Worm (Caenorhabditis elegans) whole organism, young adult: Measurements from ENCODE around the gene aakg-5.

ENCODE experiments used
- die-1 ChIP-seq: sonication (generic microtip); optimal IDR thresholded peaks from 2 replicates; lab custom pipeline; 2016; ENCODE audit warnings: missing genotype, mild to moderate bottlenecking, missing genetic modification characterization, missing compliant biosample characterization
- dox-1 ChIP-seq: fragments of 200-800 bp; sonication (Bioruptor generic); IDR thresholded peaks from 2 replicates; pipeline ENCODE4 v1.3.6; 2022; ENCODE audit warnings: missing genetic modification reagents, missing genetic modification characterization, missing compliant biosample characterization
- pha-4 ChIP-seq: fragments of 150-350 bp; sonication (generic microtip); optimal IDR thresholded peaks from 2 replicates; lab custom pipeline; 2014; ENCODE audit warnings: missing biosample characterization, missing genetic modification reagents, missing genetic modification characterization
- sea-2 ChIP-seq: fragments of 200-800 bp; sonication (Bioruptor generic); IDR thresholded peaks from 2 replicates; pipeline ENCODE4 v1.3.6; 2022; ENCODE audit warnings: missing genetic modification characterization, missing compliant biosample characterization
- zim-3 ChIP-seq: sonication (generic microtip); optimal IDR thresholded peaks from 2 replicates; lab custom pipeline; 2017; ENCODE audit warnings: mild to moderate bottlenecking, missing genetic modification characterization, moderate library complexity, missing compliant biosample characterization
- ztf-28 ChIP-seq: fragments of 200-800 bp; sonication (Bioruptor generic); IDR thresholded peaks from 2 replicates; pipeline ENCODE4 v1.3.6; 2022; ENCODE audit warnings: missing genetic modification reagents, missing genetic modification characterization, missing compliant biosample characterization

- TF ChIP-seq ztf-28 = no peak
- TF ChIP-seq zim-3 = no peak
- no peak for TF ChIP-seq dox-1
- no peak for TF ChIP-seq die-1 (tag; lab: Kevin White, UChicago)
- TF ChIP-seq sea-2 (GFP tag; lab: Robert Waterston, UW) = no peak
- no peak for TF ChIP-seq pha-4 (tag; lab: Kevin White, UChicago)
These were observed 39.3 kb downstream of the aakg-5 start for ce11 chrII:9935664-9936063.
